Worm (Caenorhabditis elegans): ENCODE data around the gene C46C11.4.

Gene C46C11.4

ce11 chrX:4651428-4651827 lies 4.4 kb upstream of the C46C11.4 start:
- TF ChIP-seq unc-39 (tag; optimal IDR thresholded peaks at IDR 0.05) (no peak), snpc-4 (tag; optimal IDR thresholded peaks at IDR 0.05) (no peak), ztf-11 (tag; optimal IDR thresholded peaks at IDR 0.05) (no peak), gmeb-1 (tag; optimal IDR thresholded peaks at IDR 0.05) (no peak), sem-4 (tag; optimal IDR thresholded peaks at IDR 0.05) (no peak), fos-1 (tag; optimal IDR thresholded peaks at IDR 0.05) (no peak), nhr-25 (tag; optimal IDR thresholded peaks at IDR 0.05) (no peak), unc-62 (GFP tag; optimal IDR thresholded peaks at IDR 0.05) (no peak), R02D3.7 (tag; optimal IDR thresholded peaks at IDR 0.05) (no peak), Y55F3AM.14 (GFP tag; optimal IDR thresholded peaks at IDR 0.05) (no peak)

ce11 chrX:4649097-4649496 lies 2.1 kb upstream of the C46C11.4 start, which contains the start of gene ent-5:
ent-5 (minus strand) TSS chrX:4649197.
- TF ChIP-seq nhr-6 (tag; optimal IDR thresholded peaks at IDR 0.05) (no peak), elt-1 (tag; optimal IDR thresholded peaks at IDR 0.05) (no peak), egl-27 (tag; optimal IDR thresholded peaks at IDR 0.05) (no peak), mab-5 (tag; optimal IDR thresholded peaks at IDR 0.05) (no peak), nhr-129 (tag; optimal IDR thresholded peaks at IDR 0.05) (no peak), ztf-1 (GFP tag; conservative IDR thresholded peaks at IDR 0.05) (no peak)

ce11 chrX:4636821-4637220 lies 10.2 kb downstream of the C46C11.4 start, which contains the start of gene hosl-1:
hosl-1 (plus strand) TSS chrX:4637121.
- no peak for TF ChIP-seq blmp-1 (tag; optimal IDR thresholded peaks at IDR 0.05; ENCODE audit: insufficient read depth)
- no peak for TF ChIP-seq elt-3 (tag; optimal IDR thresholded peaks at IDR 0.05)
- no peak for TF ChIP-seq ztf-1 (GFP tag; conservative IDR thresholded peaks at IDR 0.05)
- no peak for TF ChIP-seq R02D3.7 (tag; optimal IDR thresholded peaks at IDR 0.05)
- TF ChIP-seq nhr-25 (tag; optimal IDR thresholded peaks at IDR 0.05), result no peak
- TF ChIP-seq fos-1 (tag; optimal IDR thresholded peaks at IDR 0.05), result no peak
- TF ChIP-seq elt-1 (tag; optimal IDR thresholded peaks at IDR 0.05), result no peak
- TF ChIP-seq nhr-6 (tag; optimal IDR thresholded peaks at IDR 0.05), result no peak
- TF ChIP-seq nhr-129 (tag; optimal IDR thresholded peaks at IDR 0.05), result no peak

ce11 chrX:4636143-4636542 lies 10.9 kb downstream of the C46C11.4 start:
- no peak for TF ChIP-seq R02D3.7 (tag; optimal IDR thresholded peaks at IDR 0.05)
- TF ChIP-seq fos-1 (tag; optimal IDR thresholded peaks at IDR 0.05), result peak; percentile 47
- peak; percentile 29 for TF ChIP-seq sma-9 (GFP tag; optimal IDR thresholded peaks at IDR 0.05)
- TF ChIP-seq sma-9 (tag; optimal IDR thresholded peaks at IDR 0.05), result no peak

- peak; percentile 28 to 54 for TF ChIP-seq lsy-2 (tag; optimal IDR thresholded peaks at IDR 0.05)
- TF ChIP-seq nhr-12 (tag; optimal IDR thresholded peaks at IDR 0.05), result no peak
- peak; percentile 66 for TF ChIP-seq sma-9 (GFP tag; optimal IDR thresholded peaks at IDR 0.05)
- TF ChIP-seq sma-9 (tag; optimal IDR thresholded peaks at IDR 0.05), result no peak
- peak; percentile 68 for TF ChIP-seq C34F6.9 (tag; optimal IDR thresholded peaks at IDR 0.05)
- no peak for TF ChIP-seq Y55F3AM.14 (GFP tag; optimal IDR thresholded peaks at IDR 0.05)
- TF ChIP-seq mdl-1 (tag; optimal IDR thresholded peaks at IDR 0.05), result peak in 1 of 2 experiments; percentile 55
- TF ChIP-seq lin-13 (GFP tag; optimal IDR thresholded peaks at IDR 0.05), result peak; percentile 16
- peak; percentile 57 for TF ChIP-seq nhr-129 (tag; optimal IDR thresholded peaks at IDR 0.05)
- no peak for TF ChIP-seq elt-3 (tag; optimal IDR thresholded peaks at IDR 0.05)
- peak; percentile 43 for TF ChIP-seq unc-55 (GFP tag; optimal IDR thresholded peaks at IDR 0.05)
- TF ChIP-seq F13H6.1 (tag; optimal IDR thresholded peaks at IDR 0.05), result peak; percentile 64
- TF ChIP-seq lin-11 (tag; optimal IDR thresholded peaks at IDR 0.05), result peak; percentile 43
Observed at ce11 chrX:4635643-4636042, 11.4 kb downstream of the C46C11.4 start.

ce11 chrX:4632088-4632487 lies 14.9 kb downstream of the C46C11.4 start, which contains the start of gene slcr-46.1:
slcr-46.1 (plus strand) TSS chrX:4632361.
- TF ChIP-seq fos-1 (tag; optimal IDR thresholded peaks at IDR 0.05) (peak; percentile 68), ama-1 (optimal IDR thresholded peaks at IDR 0.05) (no peak)

Measured in whole organism, L2 larva.